Fruit fly (Drosophila melanogaster): ENCODE measurements around the gene CG46320.

dm6 chr3L:5665434-5665833 is 1.5 kb downstream of the CG46320 start:
- TF ChIP-seq woc (GFP tag; optimal IDR thresholded peaks at IDR 0.05) (no peak), h (GFP tag; optimal IDR thresholded peaks at IDR 0.05) (no peak), psq (GFP tag; optimal IDR thresholded peaks at IDR 0.05) (no peak), Myc (optimal IDR thresholded peaks at IDR 0.05) (no peak), pan (optimal IDR thresholded peaks at IDR 0.05) (no peak), fru (GFP tag; optimal IDR thresholded peaks at IDR 0.05) (no peak), Mio (GFP tag; optimal IDR thresholded peaks at IDR 0.05) (no peak), CG9705 (GFP tag; optimal IDR thresholded peaks at IDR 0.05) (no peak), GATAd (GFP tag; optimal IDR thresholded peaks at IDR 0.05) (no peak), br (GFP tag; optimal IDR thresholded peaks at IDR 0.05) (no peak), dmrt93B (GFP tag; optimal IDR thresholded peaks at IDR 0.05) (no peak), CrebA (GFP tag; optimal IDR thresholded peaks at IDR 0.05; ENCODE audit: borderline replicate concordance) (no peak), Rel (GFP tag; optimal IDR thresholded peaks at IDR 0.05) (no peak), Rel (tag; optimal IDR thresholded peaks at IDR 0.05) (no peak)
